Worm (Caenorhabditis elegans): ENCODE measurements around the gene abu-13.

- TF ChIP-seq tra-4 (tag; optimal IDR thresholded peaks at IDR 0.05) (no peak), F13C5.2 (tag; optimal IDR thresholded peaks at IDR 0.05) (no peak), hmg-4 (GFP tag; optimal IDR thresholded peaks at IDR 0.05) (no peak), hnd-1 (tag; optimal IDR thresholded peaks at IDR 0.05) (no peak), ama-1 (optimal IDR thresholded peaks at IDR 0.05) (no peak), flt-1 (GFP tag; IDR thresholded peaks at IDR 0.05) (no peak), ets-7 (tag; optimal IDR thresholded peaks at IDR 0.05) (no peak), ceh-13 (GFP tag; optimal IDR thresholded peaks at IDR 0.05) (no peak), scrt-1 (GFP tag; IDR thresholded peaks at IDR 0.05) (no peak), ceh-36 (tag; optimal IDR thresholded peaks at IDR 0.05) (no peak), hmbx-1 (tag; optimal IDR thresholded peaks at IDR 0.05) (no peak)
Observed at ce11 chrIII:6991465-6991864, 45.8 kb upstream of the abu-13 start.
